Worm (Caenorhabditis elegans) whole organism, L2 larva: Measurements from ENCODE around the gene nlp-41.

Experiments used
- F13H6.1 ChIP-seq: sonication (generic microtip); optimal IDR thresholded peaks from 2 replicates; lab custom pipeline; 2016; ENCODE audit warnings: missing genetic modification characterization, missing compliant biosample characterization
- R02D3.7 ChIP-seq: fragments of 150-350 bp; optimal IDR thresholded peaks from 2 replicates; lab custom pipeline; 2014; ENCODE audit warnings: missing biosample characterization, missing genetic modification characterization
- blmp-1 ChIP-seq: sonication (generic microtip); optimal IDR thresholded peaks from 2 replicates; lab custom pipeline; 2017; ENCODE audit warnings: missing genetic modification characterization, mild to moderate bottlenecking, missing compliant biosample characterization, antibody characterized with exemption, moderate library complexity; ENCODE audit not compliant: insufficient read depth
- ceh-16 ChIP-seq: fragments of 150-350 bp; optimal IDR thresholded peaks from 2 replicates; lab custom pipeline; 2014; ENCODE audit warnings: missing biosample characterization, missing genetic modification characterization
- dmd-4 ChIP-seq: sonication (generic microtip); optimal IDR thresholded peaks from 2 replicates; lab custom pipeline; 2017; ENCODE audit warnings: missing biosample characterization, missing genetic modification characterization
- elt-1 ChIP-seq: fragments of 150-350 bp; optimal IDR thresholded peaks from 2 replicates; lab custom pipeline; 2014; ENCODE audit warnings: missing biosample characterization, missing genetic modification characterization
- fos-1 ChIP-seq: fragments of 150-350 bp; optimal IDR thresholded peaks from 2 replicates; lab custom pipeline; 2014; ENCODE audit warnings: missing biosample characterization, missing genetic modification characterization
- mdl-1 ChIP-seq, 2 experiments: fragments of 150-350 bp in 1 of 2; sonication (generic microtip) in 1 of 2; optimal IDR thresholded peaks; 2 replicates each; lab custom pipeline; 2017; ENCODE audit warnings: missing biosample characterization in 2 of 2, missing genetic modification characterization in 2 of 2
- nhr-237 ChIP-seq: fragments of 150-350 bp; optimal IDR thresholded peaks from 2 replicates; lab custom pipeline; 2014; ENCODE audit warnings: missing biosample characterization, missing genetic modification characterization
- nhr-6 ChIP-seq: fragments of 150-350 bp; optimal IDR thresholded peaks from 2 replicates; lab custom pipeline; 2014; ENCODE audit warnings: missing biosample characterization, missing genetic modification characterization
- sem-4 ChIP-seq: fragments of 150-350 bp; optimal IDR thresholded peaks from 2 replicates; lab custom pipeline; 2014; ENCODE audit warnings: missing biosample characterization, missing genetic modification reagents, missing genetic modification characterization
- unc-62 ChIP-seq: fragments of 150-350 bp; optimal IDR thresholded peaks from 2 replicates; lab custom pipeline; 2014; ENCODE audit warnings: missing biosample characterization, missing genetic modification reagents, missing genetic modification characterization
- ztf-11 ChIP-seq: sonication (generic microtip); optimal IDR thresholded peaks from 2 replicates; lab custom pipeline; 2017; ENCODE audit warnings: missing biosample characterization, missing genetic modification characterization

ce11 chrII:14578716-14579115 is 28.0 kb downstream of the nlp-41 start, which contains the start of gene C01G12.9:
- TF ChIP-seq nhr-6 (tag; lab: Kevin White, UChicago) (no peak), unc-62 (GFP tag; lab: Kevin White, UChicago) (no peak), R02D3.7 (tag; lab: Kevin White, UChicago) (no peak), sem-4 (tag; lab: Kevin White, UChicago) (no peak), F13H6.1 (tag; lab: Kevin White, UChicago) (no peak), nhr-237 (tag; lab: Kevin White, UChicago) (no peak), ceh-16 (tag; lab: Kevin White, UChicago) (no peak), ztf-11 (tag; lab: Kevin White, UChicago) (no peak), dmd-4 (tag; lab: Kevin White, UChicago) (no peak), mdl-1 (tag; optimal IDR thresholded peaks at IDR 0.05; lab: Kevin White, UChicago) (no peak), elt-1 (tag; lab: Kevin White, UChicago) (no peak), blmp-1 (tag; lab: Kevin White, UChicago) (no peak), fos-1 (no peak)
